Fruit fly (Drosophila melanogaster) whole organism, prepupa: ENCODE results near the gene CG6415.

Experiments used
- CG10631 ChIP-seq: fragments of 200-800 bp; sonication (Bioruptor generic); optimal IDR thresholded peaks from 2 replicates; lab custom pipeline; 2016; ENCODE audit warnings: missing biosample characterization, missing genetic modification characterization
- CG11294 ChIP-seq: fragments of 200-800 bp; sonication (Bioruptor generic); IDR thresholded peaks from 2 replicates; pipeline ENCODE4 v1.3.6; 2022; ENCODE audit warnings: missing biosample characterization, missing genetic modification characterization
- CG11762 ChIP-seq: fragments of 200-800 bp; sonication (Bioruptor generic); optimal IDR thresholded peaks from 3 replicates; lab custom pipeline; 2016; ENCODE audit warnings: missing biosample characterization, missing genetic modification characterization; ENCODE audit not compliant: insufficient read depth
- CG15336 ChIP-seq: fragments of 200-800 bp; sonication (Bioruptor generic); IDR thresholded peaks from 2 replicates; pipeline ENCODE4 v1.3.6; 2022; ENCODE audit warnings: missing biosample characterization, missing genetic modification characterization
- CG1621 ChIP-seq: fragments of 200-800 bp; sonication (Bioruptor generic); optimal IDR thresholded peaks from 3 replicates; lab custom pipeline; 2018; ENCODE audit warnings: missing biosample characterization, mild to moderate bottlenecking, missing genetic modification characterization
- CG3032 ChIP-seq: fragments of 200-800 bp; optimal IDR thresholded peaks from 2 replicates; lab custom pipeline; 2019; ENCODE audit warnings: missing biosample characterization, mild to moderate bottlenecking, missing genetic modification characterization, moderate library complexity
- CG32006 ChIP-seq: fragments of 200-800 bp; sonication (Bioruptor generic); optimal IDR thresholded peaks from 3 replicates; lab custom pipeline; 2017; ENCODE audit warnings: missing biosample characterization, mild to moderate bottlenecking, missing genetic modification characterization
- CG3919 ChIP-seq: fragments of 200-800 bp; sonication (Bioruptor generic); optimal IDR thresholded peaks from 3 replicates; lab custom pipeline; 2016; ENCODE audit warnings: missing biosample characterization, missing genetic modification characterization
- CG4318 ChIP-seq: fragments of 200-800 bp; sonication (Bioruptor generic); optimal IDR thresholded peaks from 3 replicates; lab custom pipeline; 2017; ENCODE audit warnings: missing biosample characterization, mild to moderate bottlenecking, missing genetic modification characterization
- CG6163 ChIP-seq: fragments of 200-800 bp; sonication (Bioruptor generic); IDR thresholded peaks from 3 replicates; pipeline ENCODE4 v1.3.6; 2022; ENCODE audit warnings: missing biosample characterization, missing genetic modification characterization
- CG6276 ChIP-seq: fragments of 200-800 bp; sonication (Bioruptor generic); optimal IDR thresholded peaks from 2 replicates; lab custom pipeline; 2017; ENCODE audit warnings: missing biosample characterization, mild to moderate bottlenecking, missing genetic modification characterization
- CG6792 ChIP-seq: fragments of 200-800 bp; sonication (Bioruptor generic); optimal IDR thresholded peaks from 3 replicates; lab custom pipeline; 2016; ENCODE audit warnings: missing biosample characterization, missing genetic modification characterization
- CG6808 ChIP-seq: fragments of 200-800 bp; sonication (Bioruptor generic); optimal IDR thresholded peaks from 3 replicates; lab custom pipeline; 2017; ENCODE audit warnings: missing biosample characterization, missing genetic modification characterization, mild to moderate bottlenecking, moderate library complexity, missing genetic modification reagents
- CG7368 ChIP-seq: fragments of 200-800 bp; sonication (Bioruptor generic); optimal IDR thresholded peaks from 3 replicates; lab custom pipeline; 2016; ENCODE audit warnings: missing biosample characterization, missing genetic modification characterization
- CG8119 ChIP-seq: fragments of 200-800 bp; sonication (Bioruptor generic); IDR thresholded peaks from 3 replicates; pipeline ENCODE4 v1.3.6; 2022; ENCODE audit warnings: missing biosample characterization, missing genetic modification characterization
- CG8319 ChIP-seq: fragments of 200-800 bp; sonication (Bioruptor generic); optimal IDR thresholded peaks from 3 replicates; lab custom pipeline; 2016; ENCODE audit warnings: missing biosample characterization, missing genetic modification characterization
- CG9139 ChIP-seq: fragments of 200-800 bp; sonication (Bioruptor generic); optimal IDR thresholded peaks from 3 replicates; lab custom pipeline; 2017; ENCODE audit warnings: missing biosample characterization, mild to moderate bottlenecking, missing genetic modification characterization
- Eip75B ChIP-seq: fragments of 200-800 bp; sonication (Bioruptor generic); optimal IDR thresholded peaks from 3 replicates; lab custom pipeline; 2016; ENCODE audit warnings: missing biosample characterization, missing genetic modification characterization
- Eip78C ChIP-seq: fragments of 200-800 bp; sonication (Bioruptor generic); peaks from one replicate; lab custom pipeline; 2016; ENCODE audit warnings: missing biosample characterization, missing genetic modification characterization
- Gug ChIP-seq: fragments of 200-800 bp; sonication (Bioruptor generic); IDR thresholded peaks from 2 replicates; pipeline ENCODE4 v1.3.6; 2022; ENCODE audit warnings: missing biosample characterization, missing genetic modification characterization
- Hr39 ChIP-seq: fragments of 200-800 bp; sonication (Bioruptor generic); optimal IDR thresholded peaks from 2 replicates; lab custom pipeline; 2016; ENCODE audit warnings: missing biosample characterization, missing genetic modification characterization
- Hr4 ChIP-seq: fragments of 200-800 bp; sonication (Bioruptor generic); optimal IDR thresholded peaks from 3 replicates; lab custom pipeline; 2016; ENCODE audit warnings: missing biosample characterization, missing genetic modification characterization
- Lpt ChIP-seq: fragments of 200-800 bp; sonication (Bioruptor generic); optimal IDR thresholded peaks from 3 replicates; lab custom pipeline; 2016; ENCODE audit warnings: missing biosample characterization, missing genetic modification characterization
- OdsH ChIP-seq: fragments of 200-800 bp; sonication (Bioruptor generic); optimal IDR thresholded peaks from 3 replicates; lab custom pipeline; 2016; ENCODE audit warnings: missing biosample characterization, missing genetic modification characterization
- Smox ChIP-seq: fragments of 200-800 bp; sonication (Bioruptor generic); optimal IDR thresholded peaks from 3 replicates; lab custom pipeline; 2016; ENCODE audit warnings: missing biosample characterization, missing genetic modification characterization
- Sox102F ChIP-seq: fragments of 200-800 bp; sonication (Bioruptor generic); optimal IDR thresholded peaks from 2 replicates; lab custom pipeline; 2016; ENCODE audit warnings: missing biosample characterization, mild to moderate bottlenecking, missing genetic modification characterization
- Sox14 ChIP-seq: fragments of 200-800 bp; sonication (Bioruptor generic); optimal IDR thresholded peaks from 3 replicates; lab custom pipeline; 2016; ENCODE audit warnings: missing biosample characterization, missing genetic modification characterization
- achi ChIP-seq: fragments of 200-800 bp; sonication (Bioruptor generic); optimal IDR thresholded peaks from 3 replicates; lab custom pipeline; 2016; ENCODE audit warnings: missing biosample characterization, missing genetic modification characterization
- cyc ChIP-seq: fragments of 200-800 bp; sonication (Bioruptor generic); optimal IDR thresholded peaks from 3 replicates; lab custom pipeline; 2016; ENCODE audit warnings: missing biosample characterization, missing genetic modification characterization
- dac ChIP-seq: fragments of 200-800 bp; sonication (Bioruptor generic); optimal IDR thresholded peaks from 2 replicates; lab custom pipeline; 2017; ENCODE audit warnings: missing biosample characterization, mild to moderate bottlenecking, missing genetic modification characterization
- dsx ChIP-seq: fragments of 200-800 bp; optimal IDR thresholded peaks from 3 replicates; lab custom pipeline; 2019; ENCODE audit warnings: missing biosample characterization, mild to moderate bottlenecking, missing genetic modification characterization, moderate library complexity; ENCODE audit not compliant: poor library complexity, severe bottlenecking
- eg ChIP-seq: fragments of 200-800 bp; sonication (Bioruptor generic); IDR thresholded peaks from 3 replicates; pipeline ENCODE4 v1.3.6; 2022; ENCODE audit warnings: missing biosample characterization, missing genetic modification characterization
- fd59A ChIP-seq: fragments of 200-800 bp; sonication (Bioruptor generic); optimal IDR thresholded peaks from 2 replicates; lab custom pipeline; 2017; ENCODE audit warnings: missing biosample characterization, mild to moderate bottlenecking, missing genetic modification characterization, missing genetic modification reagents
- fkh ChIP-seq: fragments of 200-800 bp; sonication (Bioruptor generic); optimal IDR thresholded peaks from 3 replicates; lab custom pipeline; 2017; ENCODE audit warnings: missing biosample characterization, mild to moderate bottlenecking, missing genetic modification characterization, moderate library complexity
- lz ChIP-seq: fragments of 200-800 bp; sonication (Bioruptor generic); optimal IDR thresholded peaks from 3 replicates; lab custom pipeline; 2016; ENCODE audit warnings: missing biosample characterization, missing genetic modification characterization
- net ChIP-seq: fragments of 200-800 bp; sonication (Bioruptor generic); optimal IDR thresholded peaks from 3 replicates; lab custom pipeline; 2016; ENCODE audit warnings: missing biosample characterization, missing genetic modification characterization
- pdm3 ChIP-seq: fragments of 200-800 bp; sonication (Bioruptor generic); optimal IDR thresholded peaks from 3 replicates; lab custom pipeline; 2016; ENCODE audit warnings: missing biosample characterization, missing genetic modification characterization
- salr ChIP-seq, 2 experiments: fragments of 200-800 bp; sonication (Bioruptor generic); optimal IDR thresholded peaks; 3 replicates each; lab custom pipeline; 2016 to 2018; ENCODE audit warnings: missing biosample characterization in 2 of 2, missing genetic modification characterization in 2 of 2, mild to moderate bottlenecking in 1 of 2
- spab ChIP-seq: fragments of 200-800 bp; sonication (Bioruptor generic); optimal IDR thresholded peaks from 2 replicates; lab custom pipeline; 2017; ENCODE audit warnings: missing biosample characterization, mild to moderate bottlenecking, missing genetic modification characterization, missing genetic modification reagents
- svp ChIP-seq: fragments of 200-800 bp; sonication (Bioruptor generic); peaks from one replicate; lab custom pipeline; 2016; ENCODE audit warnings: missing biosample characterization, missing genetic modification characterization

CG6415 gene

dm6 chr2L:10751879-10752620, 48.6 kb downstream of the CG6415 start:
- TF ChIP-seq dac (peak; percentile 50), achi (peak; percentile 36), CG32006 (GFP tag; lab: Kevin White, UChicago) (peak; percentile 87), salr (GFP tag; optimal IDR thresholded peaks at IDR 0.05; lab: Kevin White, UChicago) (peak in 1 of 2 experiments; percentile 55), CG4318 (GFP tag; lab: Kevin White, UChicago) (peak; percentile 60), CG3032 (tag; lab: Kevin White, UChicago) (peak; percentile 8), CG11294 (GFP tag; lab: Robert Waterston, UW) (peak; percentile 51; the same call in 1 of the 2 replicates), Eip75B (GFP tag; lab: Kevin White, UChicago) (no peak), CG6163 (GFP tag; lab: Robert Waterston, UW) (peak; percentile 22; the same call in 1 of the 3 replicates), eg (GFP tag; lab: Robert Waterston, UW) (peak; percentile 63), Sox102F (GFP tag; lab: Kevin White, UChicago) (no peak), CG15336 (GFP tag; lab: Robert Waterston, UW) (peak; percentile 71), net (GFP tag; lab: Kevin White, UChicago) (peak; percentile 29), CG7368 (GFP tag; lab: Kevin White, UChicago) (no peak), Hr39 (GFP tag; lab: Kevin White, UChicago) (no peak), Eip78C (GFP tag; lab: Kevin White, UChicago) (peak; percentile 78), Lpt (GFP tag; lab: Kevin White, UChicago) (peak; percentile 58), CG8319 (GFP tag; lab: Kevin White, UChicago) (no peak), Gug (GFP tag; lab: Robert Waterston, UW) (peak; percentile 36; the same call in 1 of the 2 replicates), OdsH (GFP tag; lab: Kevin White, UChicago) (peak; percentile 44), CG3919 (GFP tag; lab: Kevin White, UChicago) (peak; percentile 29), Sox14 (GFP tag; lab: Kevin White, UChicago) (peak; percentile 9), CG1621 (tag; lab: Kevin White, UChicago) (no peak), CG8119 (GFP tag; lab: Robert Waterston, UW) (peak; percentile 76), fd59A (peak; percentile 12), Smox (GFP tag; lab: Kevin White, UChicago) (no peak), Hr4 (GFP tag; lab: Kevin White, UChicago) (peak; percentile 74), pdm3 (GFP tag; lab: Kevin White, UChicago) (peak; percentile 15), CG6792 (GFP tag; lab: Kevin White, UChicago) (no peak), CG10631 (GFP tag; lab: Kevin White, UChicago) (peak; percentile 20), CG6276 (peak; percentile 71), svp (GFP tag; lab: Kevin White, UChicago) (peak; percentile 51), fkh (GFP tag; lab: Kevin White, UChicago) (peak; percentile 99), CG6808 (GFP tag; lab: Kevin White, UChicago) (peak; percentile 13)

DNA sequence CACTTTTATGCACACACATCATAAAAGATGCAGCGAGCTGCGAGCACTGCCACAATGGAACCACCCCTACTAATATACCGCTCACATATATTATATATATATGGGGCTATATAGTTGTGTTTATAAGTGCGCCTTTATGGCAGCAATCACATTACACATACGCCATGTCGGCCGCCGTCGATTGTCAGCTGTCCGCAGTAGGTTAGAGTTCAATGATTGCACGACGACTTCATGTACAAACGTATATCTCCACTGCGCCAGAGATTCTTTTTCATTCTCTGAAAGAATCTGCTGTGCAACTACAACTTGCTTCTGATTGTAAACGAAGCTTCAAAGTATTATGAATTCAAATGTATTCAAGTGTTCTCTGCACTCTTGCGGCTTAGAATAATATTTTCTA, 49.2 kb downstream of the CG6415 start:
- TF ChIP-seq dsx (GFP tag; lab: Kevin White, UChicago) = no peak
- TF ChIP-seq CG6276 = peak; percentile 21
- peak; percentile 10 for TF ChIP-seq CG32006 (GFP tag; lab: Kevin White, UChicago)
- TF ChIP-seq dac = no peak
- peak; percentile 91 for TF ChIP-seq svp (GFP tag; lab: Kevin White, UChicago)
- TF ChIP-seq Gug (GFP tag; lab: Robert Waterston, UW) = no peak
- no peak for TF ChIP-seq lz
- TF ChIP-seq CG8119 (GFP tag; lab: Robert Waterston, UW) = no peak
- no peak for TF ChIP-seq Sox14 (GFP tag; lab: Kevin White, UChicago)
- TF ChIP-seq Sox102F (GFP tag; lab: Kevin White, UChicago) = no peak
- no peak for TF ChIP-seq spab (GFP tag; lab: Kevin White, UChicago)
- peak; percentile 33 for TF ChIP-seq Eip78C (GFP tag; lab: Kevin White, UChicago)
- no peak for TF ChIP-seq CG11762
- TF ChIP-seq net (GFP tag; lab: Kevin White, UChicago) = no peak
- no peak for TF ChIP-seq fkh (GFP tag; lab: Kevin White, UChicago)
- TF ChIP-seq cyc (GFP tag; lab: Kevin White, UChicago) = no peak
- TF ChIP-seq CG9139 (GFP tag; lab: Kevin White, UChicago) = no peak
